Fruit fly (Drosophila melanogaster): ENCODE results near the gene Atac3.

Gene Atac3

DNA sequence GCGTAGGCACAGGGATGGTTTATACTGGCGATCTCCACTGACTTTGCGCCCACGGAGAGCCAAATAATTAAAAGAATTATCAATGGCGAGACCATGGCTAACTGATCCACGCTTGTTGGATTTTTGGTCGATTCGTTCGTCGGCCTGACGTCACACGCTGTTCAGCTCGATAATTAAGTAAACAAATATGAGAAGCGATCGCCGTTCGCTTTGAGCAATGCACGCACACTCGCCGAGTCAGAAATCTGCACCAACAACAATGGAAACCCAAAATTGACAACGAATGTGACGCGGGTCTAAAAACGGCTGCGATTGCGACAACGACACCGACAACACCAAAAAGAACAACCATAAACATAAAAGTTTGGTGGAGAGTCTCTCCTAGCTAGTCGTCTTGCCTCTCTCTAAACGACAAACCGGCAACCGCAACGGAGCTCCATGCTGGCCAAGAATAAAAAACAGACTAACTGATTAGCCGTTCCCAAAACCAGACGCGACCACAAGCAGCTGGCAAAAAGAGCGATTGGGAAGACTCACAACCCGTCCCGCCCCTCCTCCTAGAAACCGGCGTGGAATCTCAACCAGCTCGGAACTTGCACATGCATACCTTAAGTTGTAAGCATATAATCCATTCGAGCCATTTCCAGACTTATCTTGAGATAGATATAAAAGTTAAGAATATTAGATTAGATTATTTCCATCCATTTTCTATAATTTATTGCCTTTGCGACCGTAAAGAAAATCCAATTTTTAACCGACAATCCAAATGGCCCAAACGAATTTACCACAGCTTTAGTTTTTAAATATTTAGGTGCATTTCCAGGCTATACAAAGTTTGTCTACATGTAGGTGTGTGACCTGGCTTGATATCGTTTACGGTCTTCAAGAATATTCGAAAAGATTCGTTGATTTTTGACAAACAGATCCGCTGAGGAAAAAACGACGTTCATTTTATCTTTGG is 4.3 kb upstream of the Atac3 start, which contains the start of gene mthl9 (continued):
- TF ChIP-seq fru (optimal IDR thresholded peaks at IDR 0.05), result no peak
- TF ChIP-seq CG17328 (GFP tag; IDR thresholded peaks at IDR 0.05), result no peak; the same call in 1 of the 2 replicates
- TF ChIP-seq org-1 (GFP tag; optimal IDR thresholded peaks at IDR 0.05), result no peak
- TF ChIP-seq lmd (GFP tag; IDR thresholded peaks at IDR 0.05), result no peak; the same call in 1 of the 2 replicates
- TF ChIP-seq Drgx (GFP tag; IDR thresholded peaks at IDR 0.05), result no peak
- no peak for TF ChIP-seq NC2β (GFP tag; optimal IDR thresholded peaks at IDR 0.05)
- no peak for TF ChIP-seq sr (GFP tag; IDR thresholded peaks at IDR 0.05)
- peak; percentile 21 for TF ChIP-seq CG12219 (GFP tag; optimal IDR thresholded peaks at IDR 0.05)
- peak; percentile 53 for TF ChIP-seq Deaf1 (tag; optimal IDR thresholded peaks at IDR 0.05)
- TF ChIP-seq zen (tag; optimal IDR thresholded peaks at IDR 0.05), result no peak
- TF ChIP-seq CG11247 (GFP tag; IDR thresholded peaks at IDR 0.05), result no peak
- TF ChIP-seq Xbp1 (GFP tag; optimal IDR thresholded peaks at IDR 0.05), result no peak
- TF ChIP-seq Eip74EF (GFP tag; optimal IDR thresholded peaks at IDR 0.05), result peak in 1 of 2 experiments; percentile 15
- 0 out of 3 replicates have a peak, but pooled peaks have one; percentile 37 for TF ChIP-seq row (GFP tag; IDR thresholded peaks at IDR 0.05)
- TF ChIP-seq Dbx (GFP tag; IDR thresholded peaks at IDR 0.05), result 0 out of 3 replicates have a peak, but pooled peaks have one; percentile 19
- TF ChIP-seq crp (GFP tag; optimal IDR thresholded peaks at IDR 0.05), result peak in 1 of 2 experiments; percentile 35
- TF ChIP-seq Spps (tag; optimal IDR thresholded peaks at IDR 0.05), result no peak
- no peak for TF ChIP-seq fd96Cb (tag; optimal IDR thresholded peaks at IDR 0.05)
- TF ChIP-seq CG6175 (GFP tag; IDR thresholded peaks at IDR 0.05), result 0 out of 3 replicates have a peak, but pooled peaks have one; percentile 26
- TF ChIP-seq B-H1 (GFP tag; IDR thresholded peaks at IDR 0.05), result no peak
- TF ChIP-seq Camta (GFP tag; optimal IDR thresholded peaks at IDR 0.05), result no peak
- TF ChIP-seq Dad (GFP tag; optimal IDR thresholded peaks at IDR 0.05), result no peak
- TF ChIP-seq schlank (tag; optimal IDR thresholded peaks at IDR 0.05), result no peak
- TF ChIP-seq ftz-f1 (GFP tag; optimal IDR thresholded peaks at IDR 0.05), result no peak
- no peak for TF ChIP-seq prd (optimal IDR thresholded peaks at IDR 0.05)
- TF ChIP-seq prd (GFP tag; IDR thresholded peaks at IDR 0.05), result no peak
- no peak for TF ChIP-seq HmgD (GFP tag; optimal IDR thresholded peaks at IDR 0.05)
- TF ChIP-seq CG10979 (tag; optimal IDR thresholded peaks at IDR 0.05), result no peak
- TF ChIP-seq sim (GFP tag; IDR thresholded peaks at IDR 0.05), result no peak
- TF ChIP-seq mirr (GFP tag; optimal IDR thresholded peaks at IDR 0.05), result peak; percentile 82
- TF ChIP-seq chif (GFP tag; optimal IDR thresholded peaks at IDR 0.05), result no peak
- TF ChIP-seq HmgZ (tag; optimal IDR thresholded peaks at IDR 0.05), result peak; percentile 39
- TF ChIP-seq Nf-YC (tag; optimal IDR thresholded peaks at IDR 0.05), result peak; percentile 2
- TF ChIP-seq PHDP (tag; optimal IDR thresholded peaks at IDR 0.05), result no peak
- no peak for TF ChIP-seq yki (optimal IDR thresholded peaks at IDR 0.05)
- TF ChIP-seq Ravus (GFP tag; IDR thresholded peaks at IDR 0.05), result no peak
- TF ChIP-seq inv (GFP tag; IDR thresholded peaks at IDR 0.05; ENCODE audit: partially characterized antibody), result no peak
- no peak for TF ChIP-seq CG7839 (tag; optimal IDR thresholded peaks at IDR 0.05)
- no peak for TF ChIP-seq CG11398 (GFP tag; optimal IDR thresholded peaks at IDR 0.05)
- no peak for TF ChIP-seq D (optimal IDR thresholded peaks at IDR 0.05)
- no peak for TF ChIP-seq D (GFP tag; optimal IDR thresholded peaks at IDR 0.05)
- no peak for TF ChIP-seq Optix (GFP tag; IDR thresholded peaks at IDR 0.05)
- no peak for TF ChIP-seq klu (GFP tag; IDR thresholded peaks at IDR 0.05)
- TF ChIP-seq BtbVII (GFP tag; optimal IDR thresholded peaks at IDR 0.05), result peak; percentile 57
- no peak for TF ChIP-seq CG6689 (GFP tag; IDR thresholded peaks at IDR 0.05)
- no peak for TF ChIP-seq Nf-YB (GFP tag; optimal IDR thresholded peaks at IDR 0.05)
- no peak for TF ChIP-seq BEAF-32 (GFP tag; optimal IDR thresholded peaks at IDR 0.05)
- no peak for TF ChIP-seq CG1647 (GFP tag; optimal IDR thresholded peaks at IDR 0.05)
- TF ChIP-seq CG9797 (GFP tag; optimal IDR thresholded peaks at IDR 0.05), result no peak
- TF ChIP-seq MBD-R2 (GFP tag; IDR thresholded peaks at IDR 0.05), result peak; percentile 7; the same call in 1 of the 2 replicates
